Worm (Caenorhabditis elegans) whole organism, young adult: ENCODE data around the gene D1086.21.

ENCODE experiments used
- C06A6.2 ChIP-seq: fragments of 200-800 bp; sonication (Bioruptor generic); conservative IDR thresholded peaks from 2 replicates; pipeline ENCODE4 v1.3.6; 2022; ENCODE audit warnings: missing genetic modification characterization, missing compliant biosample characterization
- F57C9.4 ChIP-seq: sonication (generic microtip); optimal IDR thresholded peaks from 2 replicates; lab custom pipeline; 2017; ENCODE audit warnings: mild to moderate bottlenecking, missing genetic modification characterization, missing compliant biosample characterization
- ama-1 ChIP-seq, 3 experiments: fragments of 150-350 bp in 1 of 3; sonication (generic microtip) in 2 of 3; optimal IDR thresholded peaks; 2 replicates each; lab custom pipeline; 2014 to 2018; ENCODE audit warnings: missing biosample characterization in 2 of 3, missing genetic modification characterization in 2 of 3, missing genetic modification reagents in 2 of 3
- dpl-1 ChIP-seq: fragments of 150-350 bp; optimal IDR thresholded peaks from 2 replicates; lab custom pipeline; 2014; ENCODE audit warnings: missing biosample characterization, missing genetic modification reagents, missing genetic modification characterization
- gei-17 ChIP-seq: fragments of 200-800 bp; sonication (Bioruptor generic); optimal IDR thresholded peaks from 2 replicates; lab custom pipeline; 2018; ENCODE audit warnings: mild to moderate bottlenecking, missing genetic modification characterization, missing compliant biosample characterization
- lag-1 ChIP-seq: fragments of 200-800 bp; sonication (Bioruptor generic); IDR thresholded peaks from 2 replicates; pipeline ENCODE4 v1.3.6; 2022; ENCODE audit warnings: missing genetic modification reagents, missing genetic modification characterization, missing compliant biosample characterization
- lin-40 ChIP-seq: sonication (generic microtip); optimal IDR thresholded peaks from 2 replicates; lab custom pipeline; 2016; ENCODE audit warnings: missing genetic modification characterization, mild to moderate bottlenecking, missing compliant biosample characterization, missing genotype, missing genetic modification reagents
- madf-6 ChIP-seq: fragments of 200-800 bp; sonication (Bioruptor generic); IDR thresholded peaks from 2 replicates; pipeline ENCODE4 v1.3.6; 2022; ENCODE audit warnings: missing genetic modification reagents, missing genetic modification characterization, missing compliant biosample characterization
- mxl-1 ChIP-seq: sonication (generic microtip); optimal IDR thresholded peaks from 2 replicates; lab custom pipeline; 2016; ENCODE audit warnings: missing genetic modification characterization, missing compliant biosample characterization
- nfya-1 ChIP-seq: sonication (generic microtip); optimal IDR thresholded peaks from 2 replicates; lab custom pipeline; 2017; ENCODE audit warnings: antibody characterized with exemption, missing compliant biosample characterization, missing genetic modification characterization, borderline replicate concordance; ENCODE audit not compliant: insufficient read depth
- pha-4 ChIP-seq: fragments of 150-350 bp; sonication (generic microtip); optimal IDR thresholded peaks from 2 replicates; lab custom pipeline; 2014; ENCODE audit warnings: missing biosample characterization, missing genetic modification reagents, missing genetic modification characterization
- snpc-4 ChIP-seq, 5 experiments: fragments of 150-350 bp in 1 of 5; sonication (generic microtip) in 4 of 5; optimal IDR thresholded peaks; 2 replicates each; lab custom pipeline; 2014 to 2018; ENCODE audit warnings: missing genetic modification characterization in 5 of 5, missing biosample characterization in 3 of 5, antibody characterized with exemption in 2 of 5, mild to moderate bottlenecking in 2 of 5, missing compliant biosample characterization in 2 of 5, missing genotype in 2 of 5, moderate library complexity in 2 of 5, missing genetic modification reagents in 1 of 5
- unc-62 ChIP-seq: fragments of 150-350 bp; optimal IDR thresholded peaks from 2 replicates; lab custom pipeline; 2014; ENCODE audit warnings: missing biosample characterization, missing genetic modification reagents, missing genetic modification characterization

DNA sequence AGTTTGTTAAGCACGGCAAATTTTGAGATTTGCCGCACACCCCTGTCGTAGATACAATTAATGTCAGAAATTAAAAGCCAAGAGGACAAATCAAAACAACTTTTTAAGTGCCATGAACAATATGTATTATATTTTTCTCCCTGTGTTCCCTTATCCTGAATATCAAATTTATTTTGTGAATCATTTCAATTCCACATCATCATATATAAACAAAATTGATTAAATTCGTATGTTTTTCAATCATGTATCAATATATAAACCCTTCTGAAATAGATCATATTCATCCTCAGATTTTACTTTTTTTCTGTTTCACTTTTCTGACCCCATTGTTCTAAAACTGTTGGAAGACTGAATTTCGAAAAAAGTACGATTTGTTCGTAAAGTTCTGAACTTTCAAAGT, 9.6 kb downstream of the D1086.21 start, which contains the start of gene D1086.11:
- TF ChIP-seq ama-1 (optimal IDR thresholded peaks at IDR 0.05; lab: Kevin White, UChicago) (no peak), ama-1 (GFP tag; optimal IDR thresholded peaks at IDR 0.05; lab: Kevin White, UChicago) (no peak), dpl-1 (no peak), mxl-1 (no peak), madf-6 (GFP tag; lab: Robert Waterston, UW) (no peak), lin-40 (tag; lab: Kevin White, UChicago) (no peak), pha-4 (tag; lab: Kevin White, UChicago) (no peak), gei-17 (GFP tag; lab: Kevin White, UChicago) (no peak), unc-62 (GFP tag; lab: Kevin White, UChicago) (no peak), nfya-1 (tag; lab: Kevin White, UChicago) (no peak), snpc-4 (GFP tag; optimal IDR thresholded peaks at IDR 0.05; lab: Kevin White, UChicago) (no peak), snpc-4 (tag; optimal IDR thresholded peaks at IDR 0.05; lab: Kevin White, UChicago) (no peak), lag-1 (no peak), F57C9.4 (tag; lab: Kevin White, UChicago) (no peak), C06A6.2 (GFP tag; lab: Robert Waterston, UW) (no peak)
